Worm (Caenorhabditis elegans) whole organism, mixed stage, embryonic: ENCODE measurements around the gene C46F2.1.

Experiments used
- blmp-1 ChIP-seq: fragments of 150-350 bp; optimal IDR thresholded peaks from 2 replicates; lab custom pipeline; 2014; ENCODE audit warnings: missing biosample characterization, missing genetic modification characterization
- lin-13 ChIP-seq: fragments of 150-350 bp; optimal IDR thresholded peaks from 2 replicates; lab custom pipeline; 2014; ENCODE audit warnings: missing biosample characterization, missing genetic modification characterization
- lsy-2 ChIP-seq: fragments of 150-350 bp; optimal IDR thresholded peaks from 2 replicates; lab custom pipeline; 2014; ENCODE audit warnings: missing biosample characterization, missing genetic modification characterization
- pha-4 ChIP-seq: fragments of 150-350 bp; optimal IDR thresholded peaks from 2 replicates; lab custom pipeline; 2018; ENCODE audit warnings: missing biosample characterization, missing genetic modification reagents, missing genetic modification characterization

ce11 chrX:8078899-8079298 is 1.1 kb downstream of the C46F2.1 start:
- TF ChIP-seq blmp-1 (tag; lab: Kevin White, UChicago): no peak
- no peak for TF ChIP-seq pha-4
- TF ChIP-seq lsy-2 (tag; lab: Kevin White, UChicago): no peak
- no peak for TF ChIP-seq lin-13 (tag; lab: Kevin White, UChicago)
